5 fruit fly cellular contexts compared by ENCODE assay signal in the genomic region with DNA sequence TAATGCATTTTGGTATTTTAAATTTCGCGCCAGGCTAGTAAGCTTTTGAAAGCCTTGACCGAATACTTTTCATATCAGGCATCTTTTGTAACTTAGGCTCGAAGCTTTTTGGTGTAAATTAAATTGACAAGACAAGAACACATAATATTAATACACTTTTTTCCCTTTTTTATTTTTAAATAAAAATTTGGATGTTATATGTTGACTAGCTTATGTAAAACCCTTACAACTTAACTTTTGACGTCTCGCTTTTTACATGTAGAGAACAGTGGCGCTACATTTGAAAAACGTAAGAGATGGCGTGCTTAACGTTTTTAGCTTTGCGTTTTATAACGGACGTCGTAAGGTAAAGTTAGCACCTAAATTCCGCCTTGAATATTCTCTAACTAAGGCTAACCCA.
TF ChIP-seq lines count a peak whose summit lies in the region.

No protein-coding gene starts in this region.

- peak; percentile 74 to 83 for TF ChIP-seq CTCF in S2 (optimal IDR thresholded peaks at IDR 0.05; lab: Kevin White, UChicago)
- TF ChIP-seq CTCF in whole organism, embryonic (GFP tag; optimal IDR thresholded peaks at IDR 0.05; lab: Kevin White, UChicago) = peak; percentile 97

TF ChIP-seq in whole organism, adult, 20 proteins besides CTCF, POLR2A, EP300 and RAD21:
- peak; percentile 1 for TF ChIP-seq pad (GFP tag; optimal IDR thresholded peaks at IDR 0.05; lab: Kevin White, UChicago)
- peak; percentile 68 for TF ChIP-seq kay (GFP tag; lab: Kevin White, UChicago; ENCODE audit: borderline replicate concordance)
- TF ChIP-seq CG7101 (tag; optimal IDR thresholded peaks at IDR 0.05; lab: Kevin White, UChicago) = no peak
- no peak for TF ChIP-seq CG7045 (GFP tag; optimal IDR thresholded peaks at IDR 0.05; lab: Kevin White, UChicago)
- TF ChIP-seq ovo (GFP tag; optimal IDR thresholded peaks at IDR 0.05; lab: Kevin White, UChicago) = no peak
- no peak for TF ChIP-seq bab1 (GFP tag; optimal IDR thresholded peaks at IDR 0.05; lab: Kevin White, UChicago)
- TF ChIP-seq CG5204 (GFP tag; optimal IDR thresholded peaks at IDR 0.05; lab: Kevin White, UChicago) = no peak

TF ChIP-seq in whole organism, embryonic, 481 proteins besides CTCF, POLR2A, EP300 and RAD21 (continues in another document):
- TF ChIP-seq Deaf1 (tag; optimal IDR thresholded peaks at IDR 0.05; lab: Kevin White, UChicago) (no peak), CG7987 (GFP tag; optimal IDR thresholded peaks at IDR 0.05; lab: Kevin White, UChicago) (no peak), Trl (optimal IDR thresholded peaks at IDR 0.05; lab: Kevin White, UChicago) (no peak), Trl (GFP tag; optimal IDR thresholded peaks at IDR 0.05; lab: Kevin White, UChicago) (no peak), pb (GFP tag; optimal IDR thresholded peaks at IDR 0.05; lab: Kevin White, UChicago) (no peak), ken (GFP tag; IDR thresholded peaks at IDR 0.05; lab: Robert Waterston, UW) (no peak), seq (GFP tag; IDR thresholded peaks at IDR 0.05; lab: Robert Waterston, UW) (no peak), CG34224 (GFP tag; IDR thresholded peaks at IDR 0.05; lab: Robert Waterston, UW; ENCODE audit: partially characterized antibody) (peak; percentile 30; the same call in 1 of the 3 replicates), z (GFP tag; IDR thresholded peaks at IDR 0.05; lab: Robert Waterston, UW) (no peak), Antp (GFP tag; optimal IDR thresholded peaks at IDR 0.05; lab: Kevin White, UChicago) (no peak), twi (tag; optimal IDR thresholded peaks at IDR 0.05; lab: Kevin White, UChicago) (no peak), CG7556 (GFP tag; optimal IDR thresholded peaks at IDR 0.05; lab: Kevin White, UChicago) (no peak), CG10147 (GFP tag; optimal IDR thresholded peaks at IDR 0.05; lab: Kevin White, UChicago) (peak; percentile 8), sqz (GFP tag; optimal IDR thresholded peaks at IDR 0.05; lab: Kevin White, UChicago) (no peak), HLH3B (GFP tag; IDR thresholded peaks at IDR 0.05; lab: Robert Waterston, UW) (no peak), Dp (GFP tag; optimal IDR thresholded peaks at IDR 0.05; lab: Kevin White, UChicago) (peak; percentile 85), Lhr (GFP tag; optimal IDR thresholded peaks at IDR 0.05; lab: Kevin White, UChicago) (peak; percentile 30), Abd-B (GFP tag; optimal IDR thresholded peaks at IDR 0.05; lab: Kevin White, UChicago) (peak; percentile 20), CG9437 (GFP tag; optimal IDR thresholded peaks at IDR 0.05; lab: Kevin White, UChicago) (peak; percentile 100), CG15269 (tag; optimal IDR thresholded peaks at IDR 0.05; lab: Kevin White, UChicago) (peak; percentile 9), CG17361 (GFP tag; IDR thresholded peaks at IDR 0.05; lab: Robert Waterston, UW) (no peak), CG43689 (GFP tag; IDR thresholded peaks at IDR 0.05; lab: Robert Waterston, UW) (no peak), CG9797 (GFP tag; optimal IDR thresholded peaks at IDR 0.05; lab: Kevin White, UChicago) (no peak), tgo (GFP tag; IDR thresholded peaks at IDR 0.05; lab: Robert Waterston, UW) (no peak), H15 (GFP tag; IDR thresholded peaks at IDR 0.05; lab: Robert Waterston, UW) (no peak), CkIIα-i1 (GFP tag; IDR thresholded peaks at IDR 0.05; lab: Robert Waterston, UW) (no peak), HmgD (GFP tag; optimal IDR thresholded peaks at IDR 0.05; lab: Kevin White, UChicago) (no peak), usp (GFP tag; optimal IDR thresholded peaks at IDR 0.05; lab: Kevin White, UChicago) (no peak)

TF ChIP-seq in whole organism, prepupa, 60 proteins besides CTCF, POLR2A, EP300 and RAD21:
- TF ChIP-seq Ets96B (tag; optimal IDR thresholded peaks at IDR 0.05; lab: Kevin White, UChicago) (no peak), Hr39 (GFP tag; optimal IDR thresholded peaks at IDR 0.05; lab: Kevin White, UChicago) (peak; percentile 29), cyc (GFP tag; optimal IDR thresholded peaks at IDR 0.05; lab: Kevin White, UChicago) (peak; percentile 9), dac (GFP tag; optimal IDR thresholded peaks at IDR 0.05; lab: Kevin White, UChicago) (no peak), CG31627 (GFP tag; optimal IDR thresholded peaks at IDR 0.05; lab: Kevin White, UChicago) (peak; percentile 20)

TF ChIP-seq in whole organism, wandering third instar larva, 38 proteins besides CTCF, POLR2A, EP300 and RAD21:
- TF ChIP-seq Vsx2 (GFP tag; optimal IDR thresholded peaks at IDR 0.05; lab: Kevin White, UChicago; ENCODE audit: partially characterized antibody) (peak; percentile 39), pan (optimal IDR thresholded peaks at IDR 0.05; lab: Kevin White, UChicago) (no peak), Dif (GFP tag; optimal IDR thresholded peaks at IDR 0.05; lab: Kevin White, UChicago; ENCODE audit: partially characterized antibody) (peak; percentile 16)
